Worm (Caenorhabditis elegans): ENCODE measurements around the gene F44E5.17.

Gene F44E5.17

DNA sequence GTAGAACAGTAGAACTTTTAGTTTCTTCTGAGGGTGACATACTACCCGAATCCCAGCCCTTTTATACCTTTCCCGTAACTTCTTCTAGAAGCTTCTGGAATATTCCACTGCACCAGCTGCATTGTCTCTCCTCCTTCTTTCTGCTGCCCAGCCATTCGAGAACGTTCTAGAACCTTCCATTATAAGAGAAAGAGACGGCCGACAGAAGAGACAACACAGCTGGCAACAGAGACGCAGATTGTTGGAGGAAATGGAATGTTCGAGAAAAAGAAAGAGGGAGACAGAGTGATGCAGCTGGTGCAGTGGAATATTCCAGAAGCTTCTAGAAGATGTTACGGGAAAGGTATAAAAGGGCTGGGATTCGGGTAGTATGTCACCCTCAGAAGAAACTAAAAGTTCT, 10.9 kb upstream of the F44E5.17 start, which contains the start of the genes F44E5.4 and F44E5.5 (continued):
- peak; percentile 84 for TF ChIP-seq gmeb-2 (tag; optimal IDR thresholded peaks at IDR 0.05)
- peak; percentile 69 for TF ChIP-seq ceh-19 (GFP tag; optimal IDR thresholded peaks at IDR 0.05)
- peak; percentile 78 for TF ChIP-seq Y22D7AL.16 (tag; optimal IDR thresholded peaks at IDR 0.05)
- peak; percentile 82 for TF ChIP-seq madf-2 (tag; optimal IDR thresholded peaks at IDR 0.05)
- TF ChIP-seq unc-86 (tag; optimal IDR thresholded peaks at IDR 0.05): peak; percentile 55
- TF ChIP-seq pha-2 (tag; optimal IDR thresholded peaks at IDR 0.05): peak; percentile 76
- TF ChIP-seq T23F11.4 (GFP tag; optimal IDR thresholded peaks at IDR 0.05): peak; percentile 67
- TF ChIP-seq unc-55 (GFP tag; optimal IDR thresholded peaks at IDR 0.05): peak; percentile 86
- TF ChIP-seq rnt-1 (tag; optimal IDR thresholded peaks at IDR 0.05): peak; percentile 59
- peak; percentile 75 for TF ChIP-seq ets-4 (tag; optimal IDR thresholded peaks at IDR 0.05)

DNA sequence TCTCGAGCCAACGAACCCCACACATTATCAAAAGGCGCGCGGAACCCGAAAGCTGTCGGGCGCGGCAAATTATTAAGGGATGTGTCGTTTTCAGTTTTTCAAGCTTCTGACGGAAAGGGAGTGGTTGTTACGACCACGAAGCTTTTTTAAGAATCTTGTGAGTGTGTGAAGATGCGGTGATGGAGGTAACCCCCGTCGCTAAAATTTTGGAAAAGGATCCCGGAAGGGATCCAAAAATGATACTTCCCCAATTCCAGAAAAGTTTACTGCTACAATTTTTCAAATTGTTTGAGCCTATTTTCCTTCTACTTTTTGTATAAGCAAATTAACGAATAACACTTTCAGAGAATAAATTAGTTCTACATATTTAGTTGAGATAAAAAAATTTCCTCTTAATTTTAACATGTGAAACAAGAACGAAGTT, 8.3 kb upstream of the F44E5.17 start:
- TF ChIP-seq C38D4.7 (GFP tag; optimal IDR thresholded peaks at IDR 0.05) (no peak), unc-86 (tag; optimal IDR thresholded peaks at IDR 0.05) (no peak), hlh-13 (GFP tag; optimal IDR thresholded peaks at IDR 0.05) (no peak), ceh-30 (tag; optimal IDR thresholded peaks at IDR 0.05) (peak; percentile 96), syd-9 (tag; optimal IDR thresholded peaks at IDR 0.05) (no peak), sox-2 (GFP tag; IDR thresholded peaks at IDR 0.05) (no peak), ceh-24 (tag; optimal IDR thresholded peaks at IDR 0.05) (no peak)

DNA sequence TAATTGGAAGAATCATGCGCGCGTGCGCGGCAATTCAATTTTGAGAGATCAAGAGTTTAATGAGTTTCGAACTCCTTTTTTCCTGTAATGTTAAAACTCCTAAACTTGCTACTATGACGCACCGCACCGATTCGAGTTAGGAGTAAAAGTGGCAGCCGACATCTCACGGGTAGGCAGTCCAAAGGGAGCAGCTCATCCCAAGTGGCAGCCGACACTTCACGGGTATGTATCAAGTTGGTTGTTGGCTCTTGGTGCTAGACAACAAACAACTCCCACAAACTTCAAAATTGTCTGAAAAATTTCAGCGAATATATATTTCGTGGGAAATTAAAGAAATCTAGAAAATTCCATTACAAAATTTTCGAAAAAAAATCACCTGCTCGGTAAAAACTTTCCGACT, 4.8 kb upstream of the F44E5.17 start:
- TF ChIP-seq unc-42 (tag; optimal IDR thresholded peaks at IDR 0.05) (peak; percentile 28), hlh-8 (tag; optimal IDR thresholded peaks at IDR 0.05) (no peak)

DNA sequence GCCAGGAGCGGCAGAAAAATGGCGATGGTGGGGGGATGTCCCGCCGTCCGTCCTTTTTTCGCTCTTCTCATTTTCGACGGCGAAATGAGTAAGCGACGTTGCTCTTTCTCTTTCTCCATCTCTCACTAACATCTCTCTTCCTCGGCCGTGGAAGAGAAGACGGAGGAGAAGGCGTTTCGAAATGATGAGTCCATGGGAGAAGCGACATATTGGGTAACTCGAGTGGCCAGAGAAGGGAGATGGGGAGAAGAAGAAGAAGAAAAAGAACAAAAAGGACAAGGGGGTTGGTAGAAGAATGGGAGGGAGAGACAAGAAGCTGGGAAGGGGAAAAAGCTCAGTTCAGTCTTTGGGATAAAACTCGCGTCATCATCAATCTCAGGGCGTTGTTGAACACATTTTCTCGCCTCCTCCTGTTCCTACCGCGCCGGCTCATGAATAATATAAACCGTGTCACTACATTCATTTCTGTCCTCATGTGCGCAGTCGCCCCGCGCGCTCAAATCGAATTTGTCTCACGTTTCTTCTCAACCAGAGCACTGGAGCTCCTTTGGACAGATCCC, 3.3 kb upstream of the F44E5.17 start:
- no peak for TF ChIP-seq C38D4.7 (GFP tag; optimal IDR thresholded peaks at IDR 0.05)
- TF ChIP-seq ceh-34 (tag; optimal IDR thresholded peaks at IDR 0.05): peak; percentile 79
- peak; percentile 46 for TF ChIP-seq nfya-1 (tag; optimal IDR thresholded peaks at IDR 0.05)
- no peak for TF ChIP-seq sox-2 (GFP tag; IDR thresholded peaks at IDR 0.05)
- peak; percentile 60 for TF ChIP-seq ceh-19 (GFP tag; optimal IDR thresholded peaks at IDR 0.05)
- TF ChIP-seq hlh-30 (tag; optimal IDR thresholded peaks at IDR 0.05; ENCODE audit: insufficient read depth): no peak
- no peak for TF ChIP-seq tbx-7 (tag; optimal IDR thresholded peaks at IDR 0.05)
- TF ChIP-seq pag-3 (tag; optimal IDR thresholded peaks at IDR 0.05; ENCODE audit: borderline replicate concordance): peak; percentile 27
- TF ChIP-seq unc-42 (tag; optimal IDR thresholded peaks at IDR 0.05): peak; percentile 75
- TF ChIP-seq ceh-14 (tag; optimal IDR thresholded peaks at IDR 0.05): peak; percentile 35
- no peak for TF ChIP-seq lin-11 (tag; optimal IDR thresholded peaks at IDR 0.05)
- TF ChIP-seq rnt-1 (tag; optimal IDR thresholded peaks at IDR 0.05): peak; percentile 4
- no peak for TF ChIP-seq eyg-1 (tag; optimal IDR thresholded peaks at IDR 0.05)
- TF ChIP-seq unc-55 (GFP tag; optimal IDR thresholded peaks at IDR 0.05): peak; percentile 47
- peak; percentile 18 for TF ChIP-seq ceh-18 (tag; optimal IDR thresholded peaks at IDR 0.05)
- TF ChIP-seq C08G9.2 (tag; optimal IDR thresholded peaks at IDR 0.05): peak; percentile 37
- TF ChIP-seq tbx-2 (tag; optimal IDR thresholded peaks at IDR 0.05): peak; percentile 50
- TF ChIP-seq lim-6 (tag; optimal IDR thresholded peaks at IDR 0.05): peak; percentile 31
- no peak for TF ChIP-seq mec-3 (tag; optimal IDR thresholded peaks at IDR 0.05; ENCODE audit: borderline replicate concordance)
- TF ChIP-seq Y22D7AL.16 (tag; optimal IDR thresholded peaks at IDR 0.05): no peak
- TF ChIP-seq K02D7.2 (tag; optimal IDR thresholded peaks at IDR 0.05): no peak

DNA sequence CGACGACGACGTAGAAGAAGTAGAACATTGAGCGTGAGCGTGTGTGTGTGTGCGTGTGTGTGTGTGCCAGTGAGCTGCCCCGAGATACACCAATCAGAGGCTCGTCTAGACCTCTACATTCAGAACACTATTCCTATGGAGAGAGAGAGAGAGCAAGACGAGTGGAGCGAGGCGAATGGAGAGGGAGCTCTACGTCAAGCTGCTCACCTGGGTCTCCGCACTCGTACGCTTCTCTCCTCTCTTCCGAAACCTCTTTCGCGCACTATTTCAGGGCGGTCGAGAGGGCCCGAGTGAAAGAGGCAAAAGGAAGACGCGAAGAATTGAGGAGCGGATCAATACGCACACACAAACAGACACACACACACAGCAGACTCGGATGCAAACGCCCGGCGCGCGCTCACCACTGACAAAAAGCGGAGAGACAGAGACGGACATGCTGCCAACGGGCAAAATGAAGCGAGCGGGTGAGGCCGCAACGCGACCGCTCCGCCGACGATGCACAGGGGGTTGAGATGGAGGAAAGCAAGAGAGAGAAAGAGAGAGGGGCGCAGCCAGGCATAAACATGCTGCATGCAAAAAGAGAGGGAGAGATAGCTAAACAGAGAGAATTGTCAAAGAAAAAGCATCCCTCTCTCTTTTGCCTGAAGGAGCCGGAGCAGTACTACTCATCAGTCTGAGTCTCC, 1.2 kb upstream of the F44E5.17 start:
- TF ChIP-seq ceh-19 (GFP tag; optimal IDR thresholded peaks at IDR 0.05) (peak; percentile 68), unc-86 (tag; optimal IDR thresholded peaks at IDR 0.05) (peak; percentile 44), pqm-1 (tag; optimal IDR thresholded peaks at IDR 0.05) (peak; percentile 28), odd-2 (tag; optimal IDR thresholded peaks at IDR 0.05) (no peak), rnt-1 (tag; optimal IDR thresholded peaks at IDR 0.05) (peak; percentile 89), dmd-4 (tag; optimal IDR thresholded peaks at IDR 0.05; ENCODE audit: borderline replicate concordance) (peak; percentile 64), hlh-13 (GFP tag; optimal IDR thresholded peaks at IDR 0.05) (no peak), ceh-9 (tag; optimal IDR thresholded peaks at IDR 0.05) (no peak), sox-4 (tag; optimal IDR thresholded peaks at IDR 0.05) (no peak), pha-4 (tag; optimal IDR thresholded peaks at IDR 0.05) (no peak), gmeb-2 (tag; optimal IDR thresholded peaks at IDR 0.05) (no peak), fkh-6 (tag; optimal IDR thresholded peaks at IDR 0.05) (peak; percentile 30), pag-3 (tag; optimal IDR thresholded peaks at IDR 0.05; ENCODE audit: borderline replicate concordance) (no peak), madf-2 (tag; optimal IDR thresholded peaks at IDR 0.05) (no peak), ama-1 (optimal IDR thresholded peaks at IDR 0.05) (no peak), Y22D7AL.16 (tag; optimal IDR thresholded peaks at IDR 0.05) (no peak), ztf-16 (tag; optimal IDR thresholded peaks at IDR 0.05) (peak; percentile 55), ceh-45 (GFP tag; IDR thresholded peaks at IDR 0.05) (no peak; the same call in 1 of the 2 replicates), tbx-2 (tag; optimal IDR thresholded peaks at IDR 0.05) (peak; percentile 90)
